Worm (Caenorhabditis elegans) whole organism, young adult: ENCODE data around the gene srbc-58.

Experiments
- F33H1.4 ChIP-seq: fragments of 200-800 bp; sonication (Bioruptor generic); IDR thresholded peaks from 2 replicates; pipeline ENCODE4 v1.3.6; 2022; ENCODE audit warnings: missing genetic modification reagents, missing genetic modification characterization, missing compliant biosample characterization
- F37B4.10 ChIP-seq: fragments of 200-800 bp; sonication (Bioruptor generic); IDR thresholded peaks from 2 replicates; pipeline ENCODE4 v1.3.6; 2022; ENCODE audit warnings: missing genetic modification characterization, missing compliant biosample characterization
- aptf-3 ChIP-seq: fragments of 200-800 bp; sonication (Bioruptor generic); IDR thresholded peaks from 2 replicates; pipeline ENCODE4 v1.3.6; 2022; ENCODE audit warnings: missing genetic modification characterization, missing compliant biosample characterization
- bed-1 ChIP-seq: fragments of 200-800 bp; sonication (Bioruptor generic); IDR thresholded peaks from 2 replicates; pipeline ENCODE4 v1.3.6; 2022; ENCODE audit warnings: missing genetic modification reagents, missing genetic modification characterization, missing compliant biosample characterization
- bed-2 ChIP-seq: fragments of 200-800 bp; sonication (Bioruptor generic); IDR thresholded peaks from 2 replicates; pipeline ENCODE4 v1.3.6; 2022; ENCODE audit warnings: missing genetic modification reagents, missing genetic modification characterization, missing compliant biosample characterization
- ceh-58 ChIP-seq: fragments of 200-800 bp; sonication (Bioruptor generic); IDR thresholded peaks from 2 replicates; pipeline ENCODE4 v1.3.6; 2022; ENCODE audit warnings: missing genetic modification characterization, missing compliant biosample characterization
- hlh-12 ChIP-seq: sonication (generic microtip); optimal IDR thresholded peaks from 2 replicates; lab custom pipeline; 2016; ENCODE audit warnings: missing genetic modification characterization, missing compliant biosample characterization
- let-607 ChIP-seq, 2 experiments: fragments of 200-800 bp in 1 of 2; sonication (Bioruptor generic) in 1 of 2; sonication (generic microtip) in 1 of 2; optimal IDR thresholded peaks; 2 replicates each; lab custom pipeline; 2016 to 2018; ENCODE audit warnings: mild to moderate bottlenecking in 2 of 2, missing compliant biosample characterization in 2 of 2, missing genetic modification characterization in 2 of 2, moderate library complexity in 2 of 2, missing genotype in 1 of 2
- lin-40 ChIP-seq: sonication (generic microtip); optimal IDR thresholded peaks from 2 replicates; lab custom pipeline; 2016; ENCODE audit warnings: missing genetic modification characterization, mild to moderate bottlenecking, missing compliant biosample characterization, missing genotype, missing genetic modification reagents
- tlf-1 ChIP-seq: fragments of 200-800 bp; sonication (Bioruptor generic); optimal IDR thresholded peaks from 2 replicates; lab custom pipeline; 2018; ENCODE audit warnings: mild to moderate bottlenecking, missing genetic modification characterization, missing compliant biosample characterization

- TF ChIP-seq ceh-58: 0 out of 2 replicates have a peak, but pooled peaks have one; percentile 52
- no peak for TF ChIP-seq aptf-3
- TF ChIP-seq bed-2 (GFP tag; lab: Robert Waterston, UW): no peak
- TF ChIP-seq tlf-1: peak; percentile 72
- TF ChIP-seq F33H1.4: no peak
- no peak for TF ChIP-seq lin-40 (tag; lab: Kevin White, UChicago)
- no peak for TF ChIP-seq bed-1 (GFP tag; lab: Robert Waterston, UW)
- TF ChIP-seq hlh-12: no peak
- no peak for TF ChIP-seq let-607 (tag; optimal IDR thresholded peaks at IDR 0.05; lab: Kevin White, UChicago)
- no peak for TF ChIP-seq F37B4.10 (GFP tag; lab: Robert Waterston, UW)
Observed at ce11 chrV:774875-775359, at the start of gene srbc-58.
